Worm (Caenorhabditis elegans) whole organism, mixed stage, embryonic: ENCODE data around the gene B0348.10.
A peak's percentile ranks its signal among the peaks of the same experiment; 100 is the strongest.

Experiments used
- bed-3 ChIP-seq: fragments of 200-800 bp; sonication (Bioruptor generic); optimal IDR thresholded peaks from 3 replicates; lab custom pipeline; 2018; ENCODE audit warnings: mild to moderate bottlenecking, missing genetic modification characterization, moderate library complexity, missing compliant biosample characterization
- blmp-1 ChIP-seq: fragments of 150-350 bp; optimal IDR thresholded peaks from 2 replicates; lab custom pipeline; 2014; ENCODE audit warnings: missing biosample characterization, missing genetic modification characterization
- nhr-76 ChIP-seq: sonication (generic microtip); optimal IDR thresholded peaks from 2 replicates; lab custom pipeline; 2017; ENCODE audit warnings: missing biosample characterization, missing genetic modification characterization
- sem-2 ChIP-seq: fragments of 200-800 bp; sonication (Bioruptor generic); optimal IDR thresholded peaks from 2 replicates; lab custom pipeline; 2018; ENCODE audit warnings: mild to moderate bottlenecking, missing genetic modification characterization, missing compliant biosample characterization
- unc-39 ChIP-seq: fragments of 150-350 bp; optimal IDR thresholded peaks from 2 replicates; lab custom pipeline; 2014; ENCODE audit warnings: missing biosample characterization, missing genetic modification characterization
- unc-62 ChIP-seq: fragments of 150-350 bp; optimal IDR thresholded peaks from 2 replicates; lab custom pipeline; 2014; ENCODE audit warnings: missing biosample characterization, missing genetic modification reagents, missing genetic modification characterization

DNA sequence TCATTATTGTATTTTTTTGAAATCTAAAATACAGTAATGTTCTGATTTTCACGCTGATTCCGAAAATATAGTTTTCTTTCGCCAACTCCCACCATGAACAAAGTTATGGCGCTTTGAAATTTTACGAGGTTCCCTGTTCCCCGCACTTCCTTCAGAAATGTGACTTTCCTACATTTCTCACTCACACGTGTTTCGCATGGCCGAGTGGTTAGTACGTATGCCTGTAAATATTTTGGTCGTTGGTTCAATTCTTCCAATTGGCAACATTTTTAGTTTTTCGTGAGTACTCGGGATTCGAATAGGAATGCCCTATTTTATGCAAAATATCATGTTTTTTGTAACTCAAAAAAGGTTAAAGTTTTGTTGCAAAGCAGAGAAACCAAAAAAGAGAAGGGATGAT is 44.7 kb upstream of the B0348.10 start:
- TF ChIP-seq unc-39 (tag; lab: Kevin White, UChicago) (no peak), nhr-76 (tag; lab: Kevin White, UChicago) (no peak), blmp-1 (tag; lab: Kevin White, UChicago) (peak; percentile 30), unc-62 (GFP tag; lab: Kevin White, UChicago) (no peak), bed-3 (peak; percentile 75), sem-2 (GFP tag; lab: Kevin White, UChicago) (peak; percentile 65)
